Fruit fly (Drosophila melanogaster) Kc167 (cell line): ENCODE measurements around the gene CG8478.

Experiments used
- Myc ChIP-seq: fragments of >200 bp; optimal IDR thresholded peaks from 2 replicates; lab custom pipeline; 2017; ENCODE audit warnings: missing external identifiers
- Sin3A ChIP-seq: fragments of >200 bp; optimal IDR thresholded peaks from 2 replicates; lab custom pipeline; 2018; ENCODE audit warnings: missing external identifiers
- h ChIP-seq: fragments of >200 bp; optimal IDR thresholded peaks from 3 replicates; lab custom pipeline; 2018; ENCODE audit warnings: missing external identifiers
- insv ChIP-seq: fragments of >200 bp; optimal IDR thresholded peaks from 3 replicates; lab custom pipeline; 2018; ENCODE audit warnings: missing external identifiers
- psq ChIP-seq: fragments of >200 bp; optimal IDR thresholded peaks from 2 replicates; lab custom pipeline; 2017; ENCODE audit warnings: missing external identifiers

dm6 chr3R:9743995-9744394 lies 19.5 kb upstream of the CG8478 start:
- no peak for TF ChIP-seq psq
- no peak for TF ChIP-seq insv (lab: Kevin White, UChicago)
- no peak for TF ChIP-seq Sin3A (lab: Kevin White, UChicago)
- no peak for TF ChIP-seq h (lab: Kevin White, UChicago)
- TF ChIP-seq Myc (lab: Kevin White, UChicago): no peak
